Fruit fly (Drosophila melanogaster) whole organism, embryonic: ENCODE measurements around the gene CG5727.

ENCODE experiments used
- CG10147 ChIP-seq: fragments of 200-800 bp; sonication (Bioruptor generic); optimal IDR thresholded peaks from 2 replicates; lab custom pipeline; 2019; ENCODE audit warnings: missing biosample characterization, mild to moderate bottlenecking, missing genetic modification characterization, moderate library complexity
- CG10267 ChIP-seq: fragments of 200-800 bp; sonication (Bioruptor generic); optimal IDR thresholded peaks from 2 replicates; lab custom pipeline; 2018; ENCODE audit warnings: missing biosample characterization, mild to moderate bottlenecking, missing genetic modification characterization, moderate library complexity
- CG11504 ChIP-seq: fragments of 200-800 bp; sonication (Bioruptor generic); optimal IDR thresholded peaks from 3 replicates; lab custom pipeline; 2019; ENCODE audit warnings: missing biosample characterization, mild to moderate bottlenecking, missing genetic modification characterization, moderate library complexity
- CG12769 ChIP-seq: fragments of 200-800 bp; sonication (Bioruptor generic); optimal IDR thresholded peaks from 2 replicates; lab custom pipeline; 2019; ENCODE audit warnings: missing biosample characterization, mild to moderate bottlenecking, missing genetic modification characterization, moderate library complexity
- CG13424 ChIP-seq: fragments of 200-800 bp; sonication (Bioruptor generic); optimal IDR thresholded peaks from 2 replicates; lab custom pipeline; 2019; ENCODE audit warnings: missing biosample characterization, mild to moderate bottlenecking, missing genetic modification characterization, moderate library complexity
- CG15269 ChIP-seq: fragments of 200-800 bp; sonication (Bioruptor generic); optimal IDR thresholded peaks from 2 replicates; lab custom pipeline; 2018; ENCODE audit warnings: missing biosample characterization, mild to moderate bottlenecking, missing genetic modification characterization, moderate library complexity
- CG1603 ChIP-seq: fragments of 200-800 bp; sonication (Bioruptor generic); optimal IDR thresholded peaks from 2 replicates; lab custom pipeline; 2019; ENCODE audit warnings: missing biosample characterization, mild to moderate bottlenecking, missing genetic modification characterization, moderate library complexity
- CG17385 ChIP-seq: fragments of 200-800 bp; sonication (Bioruptor generic); optimal IDR thresholded peaks from 3 replicates; lab custom pipeline; 2018; ENCODE audit warnings: missing biosample characterization, mild to moderate bottlenecking, missing genetic modification characterization
- CG17802 ChIP-seq: fragments of 200-800 bp; sonication (Bioruptor generic); optimal IDR thresholded peaks from 2 replicates; lab custom pipeline; 2018; ENCODE audit warnings: missing biosample characterization, mild to moderate bottlenecking, missing genetic modification characterization, moderate library complexity
- CG2116 ChIP-seq: fragments of 200-800 bp; sonication (Bioruptor generic); optimal IDR thresholded peaks from 3 replicates; lab custom pipeline; 2018; ENCODE audit warnings: missing biosample characterization, mild to moderate bottlenecking, missing genetic modification characterization
- CG2120 ChIP-seq: fragments of 200-800 bp; sonication (Bioruptor generic); optimal IDR thresholded peaks from 3 replicates; lab custom pipeline; 2016; ENCODE audit warnings: missing biosample characterization, missing genetic modification characterization
- CG2889 ChIP-seq: fragments of 200-800 bp; sonication (Bioruptor generic); IDR thresholded peaks from 3 replicates; pipeline ENCODE4 v1.3.6; 2022; ENCODE audit warnings: missing biosample characterization, missing genetic modification characterization
- CG30020 ChIP-seq: fragments of 200-800 bp; optimal IDR thresholded peaks from 2 replicates; lab custom pipeline; 2019; ENCODE audit warnings: missing biosample characterization, mild to moderate bottlenecking, missing genetic modification characterization, moderate library complexity
- CG3281 ChIP-seq: fragments of 200-800 bp; sonication (Bioruptor generic); optimal IDR thresholded peaks from 3 replicates; lab custom pipeline; 2017; ENCODE audit warnings: missing biosample characterization, mild to moderate bottlenecking, missing genetic modification characterization
- CG3995 ChIP-seq: fragments of 200-800 bp; sonication (Bioruptor generic); optimal IDR thresholded peaks from 3 replicates; lab custom pipeline; 2016; ENCODE audit warnings: missing biosample characterization, missing genetic modification characterization
- CG4617 ChIP-seq: fragments of 200-800 bp; sonication (Bioruptor generic); optimal IDR thresholded peaks from 3 replicates; lab custom pipeline; 2016; ENCODE audit warnings: missing biosample characterization, missing genetic modification characterization, borderline replicate concordance
- CG5245 ChIP-seq: fragments of 200-800 bp; sonication (Bioruptor generic); optimal IDR thresholded peaks from 3 replicates; lab custom pipeline; 2016; ENCODE audit warnings: missing biosample characterization, missing genetic modification characterization
- CG6791 ChIP-seq: fragments of 200-800 bp; sonication (Bioruptor generic); IDR thresholded peaks from 3 replicates; pipeline ENCODE4 v1.3.6; 2022; ENCODE audit warnings: missing biosample characterization, missing genetic modification characterization; ENCODE audit not compliant: partially characterized antibody
- CG7556 ChIP-seq: fragments of 200-800 bp; sonication (Bioruptor generic); optimal IDR thresholded peaks from 2 replicates; lab custom pipeline; 2017; ENCODE audit warnings: missing biosample characterization, mild to moderate bottlenecking, missing genetic modification characterization
- CG7987 ChIP-seq: fragments of 200-800 bp; sonication (Bioruptor generic); optimal IDR thresholded peaks from 2 replicates; lab custom pipeline; 2018; ENCODE audit warnings: missing biosample characterization, mild to moderate bottlenecking, missing genetic modification characterization, moderate library complexity
- CG8089 ChIP-seq: fragments of 200-800 bp; sonication (Bioruptor generic); optimal IDR thresholded peaks from 3 replicates; lab custom pipeline; 2016; ENCODE audit warnings: missing biosample characterization, missing genetic modification characterization
- CG9437 ChIP-seq: fragments of 200-800 bp; sonication (Bioruptor generic); optimal IDR thresholded peaks from 2 replicates; lab custom pipeline; 2018; ENCODE audit warnings: missing biosample characterization, mild to moderate bottlenecking, missing genetic modification characterization
- Camta ChIP-seq: fragments of 200-800 bp; sonication (Bioruptor generic); optimal IDR thresholded peaks from 2 replicates; lab custom pipeline; 2016; ENCODE audit warnings: missing biosample characterization, missing genetic modification characterization
- CoRest ChIP-seq: fragments of 200-800 bp; sonication (Bioruptor generic); optimal IDR thresholded peaks from 3 replicates; lab custom pipeline; 2018; ENCODE audit warnings: missing biosample characterization, mild to moderate bottlenecking, missing genetic modification characterization, moderate library complexity
- Ets97D ChIP-seq: fragments of 200-800 bp; sonication (Bioruptor generic); optimal IDR thresholded peaks from 3 replicates; lab custom pipeline; 2016; ENCODE audit warnings: missing biosample characterization, missing genetic modification characterization
- Fer2 ChIP-seq: fragments of 200-800 bp; sonication (Bioruptor generic); optimal IDR thresholded peaks from 2 replicates; lab custom pipeline; 2018; ENCODE audit warnings: missing biosample characterization, mild to moderate bottlenecking, missing genetic modification characterization, moderate library complexity
- HLH3B ChIP-seq: fragments of 200-800 bp; sonication (Bioruptor generic); IDR thresholded peaks from 2 replicates; pipeline ENCODE4 v1.3.6; 2022; ENCODE audit warnings: missing biosample characterization, missing genetic modification characterization
- Hr51 ChIP-seq, 2 experiments: fragments of 200-800 bp; sonication (Bioruptor generic); optimal IDR thresholded peaks; 2 replicates in 1 of 2; 3 replicates in 1 of 2; lab custom pipeline; 2016 to 2018; ENCODE audit warnings: missing biosample characterization in 2 of 2, missing genetic modification characterization in 2 of 2, mild to moderate bottlenecking in 1 of 2, moderate library complexity in 1 of 2
- Meics ChIP-seq: fragments of 200-800 bp; sonication (Bioruptor generic); optimal IDR thresholded peaks from 2 replicates; lab custom pipeline; 2017; ENCODE audit warnings: missing biosample characterization, mild to moderate bottlenecking, missing genetic modification characterization
- Rfx ChIP-seq: fragments of 200-800 bp; sonication (Bioruptor generic); IDR thresholded peaks from 2 replicates; pipeline ENCODE4 v1.3.6; 2022; ENCODE audit warnings: missing biosample characterization, missing genetic modification characterization
- Xbp1 ChIP-seq: fragments of 200-800 bp; sonication (Bioruptor generic); optimal IDR thresholded peaks from 3 replicates; lab custom pipeline; 2016; ENCODE audit warnings: missing biosample characterization, mild to moderate bottlenecking, missing genetic modification characterization
- ab ChIP-seq: fragments of 200-800 bp; sonication (Bioruptor generic); optimal IDR thresholded peaks from 2 replicates; lab custom pipeline; 2016; ENCODE audit warnings: missing biosample characterization, missing genetic modification characterization
- al ChIP-seq: fragments of 200-800 bp; sonication (Bioruptor generic); IDR thresholded peaks from 2 replicates; pipeline ENCODE4 v1.3.6; 2022; ENCODE audit warnings: missing biosample characterization, missing genetic modification characterization
- bbx ChIP-seq: fragments of 200-800 bp; sonication (Bioruptor generic); IDR thresholded peaks from 2 replicates; pipeline ENCODE4 v1.3.6; 2022; ENCODE audit warnings: missing biosample characterization, missing genetic modification characterization; ENCODE audit not compliant: partially characterized antibody
- bsh ChIP-seq, 2 experiments: fragments of 200-800 bp; sonication (Bioruptor generic); optimal IDR thresholded peaks; 2 replicates each; lab custom pipeline; 2017 to 2018; ENCODE audit warnings: mild to moderate bottlenecking in 2 of 2, missing biosample characterization in 2 of 2, missing genetic modification characterization in 2 of 2, moderate library complexity in 1 of 2
- cas ChIP-seq: fragments of 200-800 bp; sonication (Bioruptor generic); IDR thresholded peaks from 2 replicates; pipeline ENCODE4 v1.3.6; 2022; ENCODE audit warnings: missing biosample characterization, missing genetic modification characterization
- dmrt11E ChIP-seq: fragments of 200-800 bp; sonication (Bioruptor generic); optimal IDR thresholded peaks from 3 replicates; lab custom pipeline; 2018; ENCODE audit warnings: missing biosample characterization, mild to moderate bottlenecking, missing genetic modification characterization, moderate library complexity
- esg ChIP-seq: fragments of 200-800 bp; sonication (Bioruptor generic); conservative IDR thresholded peaks from 2 replicates; pipeline ENCODE4 v1.3.6; 2022; ENCODE audit warnings: missing biosample characterization, missing genetic modification characterization
- eve ChIP-seq, 2 experiments: fragments of >200 bp; optimal IDR thresholded peaks; 2 replicates each; lab custom pipeline; 2017; ENCODE audit warnings: missing biosample characterization in 2 of 2, missing genetic modification characterization in 2 of 2
- gem ChIP-seq: fragments of 200-800 bp; sonication (Bioruptor generic); optimal IDR thresholded peaks from 2 replicates; lab custom pipeline; 2019; ENCODE audit warnings: missing biosample characterization, mild to moderate bottlenecking, missing genetic modification characterization, moderate library complexity
- grn ChIP-seq: fragments of 200-800 bp; sonication (Bioruptor generic); optimal IDR thresholded peaks from 3 replicates; lab custom pipeline; 2017; ENCODE audit warnings: missing biosample characterization, missing genetic modification characterization
- ind ChIP-seq: fragments of 200-800 bp; sonication (Bioruptor generic); optimal IDR thresholded peaks from 3 replicates; lab custom pipeline; 2016; ENCODE audit warnings: missing biosample characterization, missing genetic modification characterization
- kah ChIP-seq: fragments of 200-800 bp; sonication (Bioruptor generic); optimal IDR thresholded peaks from 2 replicates; lab custom pipeline; 2018; ENCODE audit warnings: missing biosample characterization, mild to moderate bottlenecking, missing genetic modification characterization
- nau ChIP-seq: fragments of 200-800 bp; sonication (Bioruptor generic); optimal IDR thresholded peaks from 3 replicates; lab custom pipeline; 2017; ENCODE audit warnings: missing biosample characterization, mild to moderate bottlenecking, missing genetic modification characterization, missing genetic modification reagents
- nerfin-1 ChIP-seq: fragments of 200-800 bp; sonication (Bioruptor generic); optimal IDR thresholded peaks from 3 replicates; lab custom pipeline; 2019; ENCODE audit warnings: missing biosample characterization, mild to moderate bottlenecking, missing genetic modification characterization, moderate library complexity
- p53 ChIP-seq: fragments of 200-800 bp; sonication (Bioruptor generic); optimal IDR thresholded peaks from 2 replicates; lab custom pipeline; 2016; ENCODE audit warnings: missing biosample characterization, missing genetic modification characterization
- slbo ChIP-seq: fragments of 200-800 bp; sonication (Bioruptor generic); IDR thresholded peaks from 2 replicates; pipeline ENCODE4 v1.3.6; 2022; ENCODE audit warnings: missing biosample characterization, missing genetic modification characterization
- sob ChIP-seq: fragments of 200-800 bp; sonication (Bioruptor generic); IDR thresholded peaks from 2 replicates; pipeline ENCODE4 v1.3.6; 2022; ENCODE audit warnings: missing biosample characterization, missing genetic modification characterization
- stc ChIP-seq: fragments of 200-800 bp; sonication (Bioruptor generic); IDR thresholded peaks from 2 replicates; pipeline ENCODE4 v1.3.6; 2022; ENCODE audit warnings: missing biosample characterization, missing genetic modification characterization
- tup ChIP-seq: fragments of 200-800 bp; sonication (Bioruptor generic); optimal IDR thresholded peaks from 2 replicates; lab custom pipeline; 2016; ENCODE audit warnings: missing biosample characterization, mild to moderate bottlenecking, missing genetic modification characterization, moderate library complexity

Gene CG5727

DNA sequence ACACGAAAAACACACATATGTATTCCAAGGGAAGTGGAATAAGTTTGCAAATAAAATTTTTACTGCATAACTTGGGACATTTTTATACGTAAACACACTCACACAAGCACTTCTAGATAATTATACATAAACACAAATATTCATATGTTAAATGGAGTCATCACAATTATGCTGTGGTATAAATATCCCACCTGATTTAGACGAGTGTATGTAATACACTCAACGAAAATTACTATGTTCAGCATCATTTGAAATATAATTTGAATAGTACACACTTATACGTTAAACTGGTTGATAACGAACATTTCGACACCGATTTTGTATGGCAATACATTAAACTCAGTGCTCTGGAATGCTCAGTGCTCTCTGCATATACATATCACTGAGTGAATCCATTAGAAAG, 20.6 kb upstream of the CG5727 start:
- TF ChIP-seq Meics (GFP tag; lab: Kevin White, UChicago) (peak; percentile 44), eve (GFP tag; optimal IDR thresholded peaks at IDR 0.05; lab: Kevin White, UChicago) (peak in 1 of 2 experiments; percentile 87), Hr51 (GFP tag; optimal IDR thresholded peaks at IDR 0.05; lab: Kevin White, UChicago) (no peak), sob (GFP tag; lab: Robert Waterston, UW) (0 out of 2 replicates have a peak, but pooled peaks have one; percentile 9), esg (GFP tag; lab: Robert Waterston, UW) (0 out of 2 replicates have a peak, but pooled peaks have one; percentile 12), CG10267 (tag; lab: Kevin White, UChicago) (no peak), Ets97D (GFP tag; lab: Kevin White, UChicago) (no peak), p53 (no peak), CG15269 (tag; lab: Kevin White, UChicago) (peak; percentile 9), CG6791 (no peak), CG11504 (no peak), CG2116 (GFP tag; lab: Kevin White, UChicago) (no peak), CG30020 (tag; lab: Kevin White, UChicago) (no peak), grn (GFP tag; lab: Kevin White, UChicago) (no peak), gem (tag; lab: Kevin White, UChicago) (peak; percentile 46), HLH3B (GFP tag; lab: Robert Waterston, UW) (0 out of 2 replicates have a peak, but pooled peaks have one; percentile 20), CG9437 (no peak), CG17802 (tag; lab: Kevin White, UChicago) (no peak), CG8089 (GFP tag; lab: Kevin White, UChicago) (peak; percentile 95), CG2120 (GFP tag; lab: Kevin White, UChicago) (peak; percentile 42), CG17385 (GFP tag; lab: Kevin White, UChicago) (peak; percentile 19), CG12769 (tag; lab: Kevin White, UChicago) (peak; percentile 25), CG4617 (GFP tag; lab: Kevin White, UChicago) (peak; percentile 47), al (GFP tag; lab: Robert Waterston, UW) (no peak), bsh (GFP tag; optimal IDR thresholded peaks at IDR 0.05; lab: Kevin White, UChicago) (peak in 1 of 2 experiments; percentile 23), kah (GFP tag; lab: Kevin White, UChicago) (no peak), CG7556 (GFP tag; lab: Kevin White, UChicago) (peak; percentile 9), ind (peak; percentile 36), dmrt11E (tag; lab: Kevin White, UChicago) (peak; percentile 14), CG7987 (GFP tag; lab: Kevin White, UChicago) (no peak), Fer2 (tag; lab: Kevin White, UChicago) (no peak), bbx (no peak), CG1603 (tag; lab: Kevin White, UChicago) (no peak), stc (GFP tag; lab: Robert Waterston, UW) (no peak), Camta (GFP tag; lab: Kevin White, UChicago) (peak; percentile 27), CG2889 (GFP tag; lab: Robert Waterston, UW) (no peak), cas (GFP tag; lab: Robert Waterston, UW) (no peak), slbo (GFP tag; lab: Robert Waterston, UW) (peak; percentile 42; the same call in 1 of the 2 replicates), CG5245 (GFP tag; lab: Kevin White, UChicago) (peak; percentile 5), Rfx (GFP tag; lab: Robert Waterston, UW) (peak; percentile 62; the same call in 1 of the 2 replicates), CG3281 (GFP tag; lab: Kevin White, UChicago) (peak; percentile 36), ab (GFP tag; lab: Kevin White, UChicago) (no peak), CG13424 (tag; lab: Kevin White, UChicago) (peak; percentile 6), CoRest (tag; lab: Kevin White, UChicago) (peak; percentile 4), CG3995 (no peak), Xbp1 (GFP tag; lab: Kevin White, UChicago) (no peak), CG10147 (GFP tag; lab: Kevin White, UChicago) (peak; percentile 4), nau (GFP tag; lab: Kevin White, UChicago) (peak; percentile 42), nerfin-1 (peak; percentile 60), tup (GFP tag; lab: Kevin White, UChicago) (no peak)
